Fruit fly (Drosophila melanogaster) whole organism, adult: ENCODE measurements around the gene eIF3i.

Experiments
- CG11617 ChIP-seq: fragments of 200-800 bp; sonication (Bioruptor generic); optimal IDR thresholded peaks from 2 replicates; lab custom pipeline; 2017; ENCODE audit warnings: mild to moderate bottlenecking, missing biosample characterization, missing genetic modification reagents, missing genetic modification characterization
- CG5204 ChIP-seq: fragments of 200-800 bp; sonication (Bioruptor generic); optimal IDR thresholded peaks from 2 replicates; lab custom pipeline; 2016; ENCODE audit warnings: missing biosample characterization, missing genetic modification characterization
- Mnt ChIP-seq: fragments of 200-800 bp; sonication (Bioruptor generic); optimal IDR thresholded peaks from 2 replicates; lab custom pipeline; 2016; ENCODE audit warnings: missing biosample characterization, mild to moderate bottlenecking, missing genetic modification characterization
- bab1 ChIP-seq: fragments of 200-800 bp; sonication (Bioruptor generic); optimal IDR thresholded peaks from 3 replicates; lab custom pipeline; 2019; ENCODE audit warnings: missing biosample characterization, mild to moderate bottlenecking, missing genetic modification characterization, moderate library complexity
- pad ChIP-seq: fragments of 200-800 bp; sonication (Bioruptor generic); optimal IDR thresholded peaks from 3 replicates; lab custom pipeline; 2017; ENCODE audit warnings: missing biosample characterization, missing genetic modification characterization, mild to moderate bottlenecking, moderate library complexity, missing genetic modification reagents
- tj ChIP-seq: fragments of 200-800 bp; sonication (Bioruptor generic); optimal IDR thresholded peaks from 3 replicates; lab custom pipeline; 2017; ENCODE audit warnings: missing biosample characterization, mild to moderate bottlenecking, missing genetic modification characterization, moderate library complexity
- toe ChIP-seq: fragments of 200-800 bp; sonication (Bioruptor generic); optimal IDR thresholded peaks from 2 replicates; lab custom pipeline; 2016; ENCODE audit warnings: missing biosample characterization, missing genetic modification characterization

- TF ChIP-seq CG11617 (GFP tag; lab: Kevin White, UChicago), result no peak
- TF ChIP-seq Mnt, result no peak
- no peak for TF ChIP-seq bab1 (GFP tag; lab: Kevin White, UChicago)
- TF ChIP-seq toe, result no peak
- TF ChIP-seq pad (GFP tag; lab: Kevin White, UChicago), result no peak
- no peak for TF ChIP-seq tj (GFP tag; lab: Kevin White, UChicago)
- TF ChIP-seq CG5204 (GFP tag; lab: Kevin White, UChicago), result no peak
Measured at dm6 chr2L:4928340-4928739, 39.2 kb downstream of the eIF3i start.
